Fruit fly (Drosophila melanogaster) whole organism, embryonic: ENCODE results near the gene CG15638.

Experiments used
- Asciz ChIP-seq: fragments of 200-800 bp; sonication (Bioruptor generic); optimal IDR thresholded peaks from 2 replicates; lab custom pipeline; 2017; ENCODE audit warnings: missing biosample characterization, mild to moderate bottlenecking, missing genetic modification characterization, missing genetic modification reagents
- CG10462 ChIP-seq: fragments of 200-800 bp; sonication (Bioruptor generic); optimal IDR thresholded peaks from 2 replicates; lab custom pipeline; 2016; ENCODE audit warnings: missing biosample characterization, missing genetic modification characterization
- CG11456 ChIP-seq: fragments of 200-800 bp; sonication (Bioruptor generic); IDR thresholded peaks from 3 replicates; pipeline ENCODE4 v1.3.6; 2022; ENCODE audit warnings: missing biosample characterization, missing genetic modification characterization
- CG12299 ChIP-seq: fragments of 200-800 bp; sonication (Bioruptor generic); optimal IDR thresholded peaks from 2 replicates; lab custom pipeline; 2018; ENCODE audit warnings: missing biosample characterization, mild to moderate bottlenecking, missing genetic modification characterization
- CG12769 ChIP-seq: fragments of 200-800 bp; sonication (Bioruptor generic); optimal IDR thresholded peaks from 2 replicates; lab custom pipeline; 2019; ENCODE audit warnings: missing biosample characterization, mild to moderate bottlenecking, missing genetic modification characterization, moderate library complexity
- CG13123 ChIP-seq: fragments of 200-800 bp; sonication (Bioruptor generic); optimal IDR thresholded peaks from 2 replicates; lab custom pipeline; 2016; ENCODE audit warnings: missing biosample characterization, missing genetic modification characterization
- CG14014 ChIP-seq: fragments of 200-800 bp; sonication (Bioruptor generic); IDR thresholded peaks from 2 replicates; pipeline ENCODE4 v1.3.6; 2022; ENCODE audit warnings: missing biosample characterization, missing genetic modification characterization
- CG14710 ChIP-seq: fragments of 200-800 bp; sonication (Bioruptor generic); optimal IDR thresholded peaks from 3 replicates; lab custom pipeline; 2019; ENCODE audit warnings: missing biosample characterization, mild to moderate bottlenecking, missing genetic modification characterization, moderate library complexity
- CG14860 ChIP-seq: fragments of 200-800 bp; sonication (Bioruptor generic); IDR thresholded peaks from 3 replicates; pipeline ENCODE4 v1.3.6; 2022; ENCODE audit warnings: missing biosample characterization, missing genetic modification characterization; ENCODE audit not compliant: partially characterized antibody
- CG17385 ChIP-seq: fragments of 200-800 bp; sonication (Bioruptor generic); optimal IDR thresholded peaks from 3 replicates; lab custom pipeline; 2018; ENCODE audit warnings: missing biosample characterization, mild to moderate bottlenecking, missing genetic modification characterization
- CG17568 ChIP-seq: fragments of 200-800 bp; sonication (Bioruptor generic); optimal IDR thresholded peaks from 2 replicates; lab custom pipeline; 2018; ENCODE audit warnings: missing biosample characterization, mild to moderate bottlenecking, missing genetic modification characterization, moderate library complexity
- CG17802 ChIP-seq: fragments of 200-800 bp; sonication (Bioruptor generic); optimal IDR thresholded peaks from 2 replicates; lab custom pipeline; 2018; ENCODE audit warnings: missing biosample characterization, mild to moderate bottlenecking, missing genetic modification characterization, moderate library complexity
- CG32532 ChIP-seq: fragments of 200-800 bp; sonication (Bioruptor generic); IDR thresholded peaks from 2 replicates; pipeline ENCODE4 v1.3.6; 2022; ENCODE audit warnings: missing biosample characterization, missing genetic modification characterization
- CG4617 ChIP-seq: fragments of 200-800 bp; sonication (Bioruptor generic); optimal IDR thresholded peaks from 3 replicates; lab custom pipeline; 2016; ENCODE audit warnings: missing biosample characterization, missing genetic modification characterization, borderline replicate concordance
- CG6654 ChIP-seq: fragments of 200-800 bp; sonication (Bioruptor generic); optimal IDR thresholded peaks from 2 replicates; lab custom pipeline; 2017; ENCODE audit warnings: missing biosample characterization, mild to moderate bottlenecking, missing genetic modification characterization
- CG6683 ChIP-seq: fragments of 200-800 bp; sonication (Bioruptor generic); optimal IDR thresholded peaks from 2 replicates; lab custom pipeline; 2017; ENCODE audit warnings: missing biosample characterization, mild to moderate bottlenecking, missing genetic modification characterization, missing genetic modification reagents
- CG8089 ChIP-seq: fragments of 200-800 bp; sonication (Bioruptor generic); optimal IDR thresholded peaks from 3 replicates; lab custom pipeline; 2016; ENCODE audit warnings: missing biosample characterization, missing genetic modification characterization
- CHES-1-like ChIP-seq: fragments of 200-800 bp; sonication (Bioruptor generic); optimal IDR thresholded peaks from 2 replicates; lab custom pipeline; 2016; ENCODE audit warnings: missing biosample characterization, missing genetic modification characterization
- Dad ChIP-seq: fragments of 200-800 bp; sonication (Bioruptor generic); optimal IDR thresholded peaks from 3 replicates; lab custom pipeline; 2016; ENCODE audit warnings: missing biosample characterization, missing genetic modification characterization
- E2f1 ChIP-seq: fragments of 200-800 bp; sonication (Bioruptor generic); IDR thresholded peaks from 2 replicates; pipeline ENCODE4 v1.3.6; 2022; ENCODE audit warnings: missing biosample characterization, missing genetic modification characterization
- Ets65A ChIP-seq: fragments of 200-800 bp; sonication (Bioruptor generic); peaks from one replicate; lab custom pipeline; 2016; ENCODE audit warnings: missing biosample characterization, missing genetic modification characterization
- GATAe ChIP-seq: fragments of 200-800 bp; sonication (Bioruptor generic); conservative IDR thresholded peaks from 2 replicates; pipeline ENCODE4 v1.3.6; 2022; ENCODE audit warnings: missing biosample characterization, missing genetic modification characterization
- H15 ChIP-seq: fragments of 200-800 bp; sonication (Bioruptor generic); IDR thresholded peaks from 3 replicates; pipeline ENCODE4 v1.3.6; 2022; ENCODE audit warnings: missing biosample characterization, missing genetic modification characterization
- H2.0 ChIP-seq: fragments of 200-800 bp; sonication (Bioruptor generic); IDR thresholded peaks from 2 replicates; pipeline ENCODE4 v1.3.6; 2022; ENCODE audit warnings: missing biosample characterization, missing genetic modification characterization
- HLH3B ChIP-seq: fragments of 200-800 bp; sonication (Bioruptor generic); IDR thresholded peaks from 2 replicates; pipeline ENCODE4 v1.3.6; 2022; ENCODE audit warnings: missing biosample characterization, missing genetic modification characterization
- Mad ChIP-seq: fragments of 200-800 bp; sonication (Bioruptor generic); optimal IDR thresholded peaks from 2 replicates; lab custom pipeline; 2016; ENCODE audit warnings: missing biosample characterization, missing genetic modification characterization
- Side ChIP-seq: fragments of 200-800 bp; sonication (Bioruptor generic); optimal IDR thresholded peaks from 2 replicates; lab custom pipeline; 2016; ENCODE audit warnings: missing biosample characterization, missing genetic modification characterization
- Xrp1 ChIP-seq: fragments of 200-800 bp; sonication (Bioruptor generic); IDR thresholded peaks from 2 replicates; pipeline ENCODE4 v1.3.6; 2022; ENCODE audit warnings: missing biosample characterization, missing genetic modification characterization
- YL-1 ChIP-seq: fragments of 200-800 bp; sonication (Bioruptor generic); optimal IDR thresholded peaks from 3 replicates; lab custom pipeline; 2017; ENCODE audit warnings: missing biosample characterization, mild to moderate bottlenecking, missing genetic modification characterization
- chif ChIP-seq, 2 experiments: fragments of 200-800 bp; sonication (Bioruptor generic); optimal IDR thresholded peaks; 3 replicates each; lab custom pipeline; 2016; ENCODE audit warnings: missing biosample characterization in 2 of 2, missing genetic modification characterization in 2 of 2
- ci ChIP-seq: fragments of 200-800 bp; sonication (Bioruptor generic); IDR thresholded peaks from 3 replicates; pipeline ENCODE4 v1.3.6; 2022; ENCODE audit warnings: missing biosample characterization, missing genetic modification characterization
- da ChIP-seq: fragments of 200-800 bp; sonication (Bioruptor generic); optimal IDR thresholded peaks from 2 replicates; lab custom pipeline; 2016; ENCODE audit warnings: missing biosample characterization, missing genetic modification characterization
- hth ChIP-seq: fragments of >200 bp; optimal IDR thresholded peaks from 2 replicates; lab custom pipeline; 2017; ENCODE audit warnings: inconsistent platforms
- otp ChIP-seq: fragments of 200-800 bp; sonication (Bioruptor generic); IDR thresholded peaks from 3 replicates; pipeline ENCODE4, ENCODE4 v1.3.6; 2022; ENCODE audit warnings: missing biosample characterization, missing genetic modification characterization
- repo ChIP-seq: fragments of 200-800 bp; sonication (Bioruptor generic); optimal IDR thresholded peaks from 2 replicates; lab custom pipeline; 2016; ENCODE audit warnings: missing biosample characterization, missing genetic modification characterization
- row ChIP-seq: fragments of 200-800 bp; sonication (Bioruptor generic); IDR thresholded peaks from 3 replicates; pipeline ENCODE4 v1.3.6; 2022; ENCODE audit warnings: missing biosample characterization, missing genetic modification characterization
- sd ChIP-seq: fragments of 200-800 bp; sonication (Bioruptor generic); optimal IDR thresholded peaks from 3 replicates; lab custom pipeline; 2018; ENCODE audit warnings: missing biosample characterization, mild to moderate bottlenecking, missing genetic modification characterization, moderate library complexity
- slp2 ChIP-seq: fragments of 200-800 bp; sonication (Bioruptor generic); optimal IDR thresholded peaks from 2 replicates; lab custom pipeline; 2016; ENCODE audit warnings: missing biosample characterization, missing genetic modification characterization
- tin ChIP-seq: fragments of 200-800 bp; sonication (Bioruptor generic); optimal IDR thresholded peaks from 3 replicates; lab custom pipeline; 2016; ENCODE audit warnings: missing biosample characterization, missing genetic modification characterization
- twi ChIP-seq: fragments of 200-800 bp; optimal IDR thresholded peaks from 2 replicates; lab custom pipeline; 2019; ENCODE audit warnings: missing biosample characterization, mild to moderate bottlenecking, missing genetic modification characterization, moderate library complexity
- unc-4 ChIP-seq: fragments of 200-800 bp; sonication (Bioruptor generic); IDR thresholded peaks from 2 replicates; pipeline ENCODE4 v1.3.6; 2022; ENCODE audit warnings: missing biosample characterization, missing genetic modification characterization; ENCODE audit not compliant: partially characterized antibody
- zen ChIP-seq: fragments of 200-800 bp; sonication (Bioruptor generic); optimal IDR thresholded peaks from 3 replicates; lab custom pipeline; 2018; ENCODE audit warnings: missing biosample characterization, mild to moderate bottlenecking, missing genetic modification characterization, moderate library complexity

CG15638 gene

dm6 chr2L:13529675-13530074 lies 5.9 kb downstream of the CG15638 start, which contains the start of gene CG33642:
Gene CG33642, plus strand, starts transcription at chr2L:13529975.
- TF ChIP-seq unc-4 (GFP tag; lab: Robert Waterston, UW) = no peak
- TF ChIP-seq CG32532 = no peak
- TF ChIP-seq CG17568 (GFP tag; lab: Kevin White, UChicago) = no peak
- TF ChIP-seq da (GFP tag; lab: Kevin White, UChicago) = no peak
- TF ChIP-seq CG8089 (GFP tag; lab: Kevin White, UChicago) = no peak
- no peak for TF ChIP-seq sd (tag; lab: Kevin White, UChicago)
- no peak for TF ChIP-seq GATAe (GFP tag; lab: Robert Waterston, UW)
- TF ChIP-seq CG6654 (GFP tag; lab: Kevin White, UChicago) = no peak
- no peak for TF ChIP-seq CG12299
- TF ChIP-seq H15 (GFP tag; lab: Robert Waterston, UW) = no peak
- no peak for TF ChIP-seq HLH3B (GFP tag; lab: Robert Waterston, UW)
- TF ChIP-seq CG11456 (GFP tag; lab: Robert Waterston, UW) = no peak

dm6 chr2L:13528742-13529141 lies 6.8 kb downstream of the CG15638 start, which contains the start of gene CG33641:
Gene CG33641, plus strand, starts transcription at chr2L:13529042.
- TF ChIP-seq YL-1 (GFP tag; lab: Kevin White, UChicago) = no peak
- TF ChIP-seq CHES-1-like (GFP tag; lab: Kevin White, UChicago) = no peak
- no peak for TF ChIP-seq hth (lab: Kevin White, UChicago)
- no peak for TF ChIP-seq Asciz
- TF ChIP-seq Dad (GFP tag; lab: Kevin White, UChicago) = no peak
- no peak for TF ChIP-seq twi (tag; lab: Kevin White, UChicago)

- peak; percentile 15 for TF ChIP-seq zen (tag; lab: Kevin White, UChicago)
- no peak for TF ChIP-seq tin (GFP tag; lab: Kevin White, UChicago)
Measured at dm6 chr2L:13527541-13527940, 8.0 kb downstream of the CG15638 start, which contains the start of gene CG33640. Gene CG33640, plus strand, starts transcription at chr2L:13527841.

- TF ChIP-seq otp (no peak), row (peak; percentile 31; the same call in 1 of the 3 replicates)
Measured at dm6 chr2L:13521807-13522206, 13.8 kb downstream of the CG15638 start.

- TF ChIP-seq CG6683 (GFP tag; lab: Kevin White, UChicago) = no peak
- peak; percentile 70 for TF ChIP-seq Ets65A (GFP tag; lab: Kevin White, UChicago)
- no peak for TF ChIP-seq E2f1 (GFP tag; lab: Robert Waterston, UW)
- TF ChIP-seq Xrp1 (GFP tag; lab: Robert Waterston, UW) = no peak
- no peak for TF ChIP-seq chif (GFP tag; optimal IDR thresholded peaks at IDR 0.05; lab: Kevin White, UChicago)
Measured at dm6 chr2L:13515688-13516037, 19.9 kb downstream of the CG15638 start.

dm6 chr2L:13514945-13515687 lies 20.5 kb downstream of the CG15638 start:
- peak; percentile 58 for TF ChIP-seq CG14710
- TF ChIP-seq Side (GFP tag; lab: Kevin White, UChicago) = peak; percentile 73
- TF ChIP-seq CG13123 (GFP tag; lab: Kevin White, UChicago) = no peak
- peak; percentile 53 for TF ChIP-seq repo
- peak; percentile 66; the same call in 2 of the 3 replicates for TF ChIP-seq ci (GFP tag; lab: Robert Waterston, UW)
- no peak for TF ChIP-seq CG14860 (GFP tag; lab: Robert Waterston, UW)
- peak; percentile 16 for TF ChIP-seq Mad (GFP tag; lab: Kevin White, UChicago)
- no peak for TF ChIP-seq CG6683 (GFP tag; lab: Kevin White, UChicago)
- TF ChIP-seq CG14014 = peak; percentile 83
- no peak for TF ChIP-seq CG4617 (GFP tag; lab: Kevin White, UChicago)
- TF ChIP-seq CG12769 = no peak
- TF ChIP-seq CG17385 (GFP tag; lab: Kevin White, UChicago) = peak; percentile 2
- peak; percentile 48 for TF ChIP-seq da (GFP tag; lab: Kevin White, UChicago)
- no peak for TF ChIP-seq CG10462 (GFP tag; lab: Kevin White, UChicago)
- TF ChIP-seq H2.0 (GFP tag; lab: Robert Waterston, UW) = peak; percentile 67
- peak; percentile 66 for TF ChIP-seq CG17802
- peak; percentile 54 for TF ChIP-seq slp2 (GFP tag; lab: Kevin White, UChicago)
